Worm (Caenorhabditis elegans): ENCODE measurements around the gene cox-6B.

cox-6B gene

DNA sequence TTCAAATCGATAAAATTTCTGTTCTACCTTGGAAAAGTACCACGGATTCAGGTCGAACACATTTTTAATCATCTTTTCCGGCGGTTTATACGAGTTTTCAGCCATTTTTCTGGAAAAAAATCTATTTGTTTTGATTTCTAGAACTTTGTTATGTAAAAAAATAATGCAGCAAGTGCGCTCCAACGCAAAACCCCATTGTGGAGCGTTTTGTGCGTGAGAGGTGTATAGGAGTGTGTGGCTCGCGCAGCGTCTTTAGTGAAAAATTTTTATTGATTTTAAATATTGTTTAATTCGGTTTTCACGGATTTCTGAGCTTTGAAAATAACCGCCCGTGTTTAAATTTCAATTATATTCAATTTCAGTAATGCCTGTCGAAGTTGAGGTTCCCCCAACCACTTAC, 86.4 kb downstream of the cox-6B start, which contains the start of gene Y71H2AM.20 (continued):
- TF ChIP-seq ztf-7 (tag; optimal IDR thresholded peaks at IDR 0.05): peak; percentile 86
- no peak for TF ChIP-seq aly-2 (tag; optimal IDR thresholded peaks at IDR 0.05)
- TF ChIP-seq Y75B8A.6 (GFP tag; IDR thresholded peaks at IDR 0.05): peak; percentile 61; the same call in 1 of the 2 replicates
- peak; percentile 88 for TF ChIP-seq vab-7 (GFP tag; IDR thresholded peaks at IDR 0.05)
- TF ChIP-seq attf-4 (tag; optimal IDR thresholded peaks at IDR 0.05): no peak
- no peak for TF ChIP-seq daf-12 (tag; optimal IDR thresholded peaks at IDR 0.05)
- peak in 1 of 2 experiments; percentile 75 for TF ChIP-seq daf-16 (GFP tag; optimal IDR thresholded peaks at IDR 0.05)
- TF ChIP-seq daf-16 (tag; optimal IDR thresholded peaks at IDR 0.05): peak; percentile 76
- TF ChIP-seq cey-2 (tag; optimal IDR thresholded peaks at IDR 0.05; ENCODE audit: borderline replicate concordance, insufficient read depth): no peak
- TF ChIP-seq egl-27 (tag; optimal IDR thresholded peaks at IDR 0.05): no peak
- peak; percentile 91 for TF ChIP-seq dmd-6 (GFP tag; IDR thresholded peaks at IDR 0.05)
- peak; percentile 66; the same call in 1 of the 2 replicates for TF ChIP-seq dmd-9 (GFP tag; IDR thresholded peaks at IDR 0.05)
- TF ChIP-seq T20F7.1 (GFP tag; optimal IDR thresholded peaks at IDR 0.05): peak; percentile 91
- peak; percentile 69 for TF ChIP-seq nhr-237 (tag; optimal IDR thresholded peaks at IDR 0.05)
- no peak for TF ChIP-seq daf-8 (GFP tag; IDR thresholded peaks at IDR 0.05)
- TF ChIP-seq ZK546.5 (tag; optimal IDR thresholded peaks at IDR 0.05): peak in 1 of 2 experiments; percentile 70
- 0 out of 2 replicates have a peak, but pooled peaks have one; percentile 49 for TF ChIP-seq saeg-2 (GFP tag; IDR thresholded peaks at IDR 0.05)
- no peak for TF ChIP-seq F10B5.3 (tag; optimal IDR thresholded peaks at IDR 0.05)
- no peak for TF ChIP-seq ceh-82 (tag; optimal IDR thresholded peaks at IDR 0.05)
- no peak for TF ChIP-seq snpc-1.2 (GFP tag; IDR thresholded peaks at IDR 0.05)
- peak; percentile 98 for TF ChIP-seq lin-13 (GFP tag; optimal IDR thresholded peaks at IDR 0.05)
- TF ChIP-seq nhr-41 (GFP tag; IDR thresholded peaks at IDR 0.05): no peak
- TF ChIP-seq Y5F2A.4 (GFP tag; optimal IDR thresholded peaks at IDR 0.05): no peak
- no peak for TF ChIP-seq gei-8 (GFP tag; optimal IDR thresholded peaks at IDR 0.05)
- peak; percentile 76 for TF ChIP-seq jun-1 (tag; optimal IDR thresholded peaks at IDR 0.05)
- TF ChIP-seq D1046.2 (GFP tag; IDR thresholded peaks at IDR 0.05): peak; percentile 69; the same call in 1 of the 2 replicates
- TF ChIP-seq madf-5 (GFP tag; IDR thresholded peaks at IDR 0.05): no peak
- peak; percentile 92 for TF ChIP-seq nhr-28 (tag; optimal IDR thresholded peaks at IDR 0.05)
- no peak for TF ChIP-seq mxl-2 (GFP tag; conservative IDR thresholded peaks at IDR 0.05)
- no peak for TF ChIP-seq ceh-62 (tag; optimal IDR thresholded peaks at IDR 0.05)
- TF ChIP-seq lin-29 (GFP tag; IDR thresholded peaks at IDR 0.05): peak; percentile 57; the same call in 1 of the 2 replicates
- no peak for TF ChIP-seq nhr-111 (GFP tag; optimal IDR thresholded peaks at IDR 0.05)
- TF ChIP-seq lin-39 (tag; optimal IDR thresholded peaks at IDR 0.05): no peak
- peak; percentile 80 for TF ChIP-seq ceh-20 (GFP tag; IDR thresholded peaks at IDR 0.05)
- TF ChIP-seq pha-4 (GFP tag; IDR thresholded peaks at IDR 0.05): peak; percentile 77; the same call in 1 of the 2 replicates
- peak; percentile 98 for TF ChIP-seq pha-4 (tag; optimal IDR thresholded peaks at IDR 0.05)
- TF ChIP-seq lim-7 (GFP tag; IDR thresholded peaks at IDR 0.05): no peak; the same call in 1 of the 2 replicates
- peak; percentile 29; the same call in 1 of the 2 replicates for TF ChIP-seq lin-1 (GFP tag; IDR thresholded peaks at IDR 0.05)
- peak; percentile 80 for TF ChIP-seq duxl-1 (tag; optimal IDR thresholded peaks at IDR 0.05; ENCODE audit: poor library complexity)
- TF ChIP-seq nhr-10 (tag; optimal IDR thresholded peaks at IDR 0.05): peak; percentile 77
- TF ChIP-seq tra-1 (GFP tag; IDR thresholded peaks at IDR 0.05): peak; percentile 44; the same call in 1 of the 2 replicates
- TF ChIP-seq nhr-48 (tag; optimal IDR thresholded peaks at IDR 0.05): peak; percentile 52
- TF ChIP-seq zip-11 (GFP tag; IDR thresholded peaks at IDR 0.05): no peak
- peak; percentile 94 for TF ChIP-seq hmg-1.1 (GFP tag; IDR thresholded peaks at IDR 0.05)
- peak; percentile 73 for TF ChIP-seq zip-2 (tag; optimal IDR thresholded peaks at IDR 0.05)
- peak; percentile 45; the same call in 1 of the 2 replicates for TF ChIP-seq ceh-44 (GFP tag; IDR thresholded peaks at IDR 0.05)
- no peak for TF ChIP-seq F26F4.8 (GFP tag; conservative IDR thresholded peaks at IDR 0.05)
- TF ChIP-seq arid-1 (GFP tag; conservative IDR thresholded peaks at IDR 0.05): peak; percentile 94
- TF ChIP-seq hlh-30 (tag; optimal IDR thresholded peaks at IDR 0.05; ENCODE audit: insufficient read depth): peak; percentile 93
- peak; percentile 95 for TF ChIP-seq rbr-2 (tag; optimal IDR thresholded peaks at IDR 0.05)
- no peak for TF ChIP-seq fos-1 (tag; optimal IDR thresholded peaks at IDR 0.05)
- TF ChIP-seq unc-130 (GFP tag; optimal IDR thresholded peaks at IDR 0.05): peak; percentile 91

Measured in whole organism, L4 larva.